Fruit fly (Drosophila melanogaster): ENCODE measurements around the gene Tmtc2.

- no peak for TF ChIP-seq Sox14 (GFP tag; optimal IDR thresholded peaks at IDR 0.05)
- TF ChIP-seq acj6 (GFP tag; optimal IDR thresholded peaks at IDR 0.05): no peak
These were observed 18.8 kb upstream of the Tmtc2 start for dm6 chr2L:903748-904147.

Measured in whole organism, prepupa.